Worm (Caenorhabditis elegans) whole organism, midembryonic: ENCODE results near the gene mog-2.

Experiments used
- T22C8.4 ChIP-seq: fragments of 200-800 bp; sonication (Bioruptor generic); IDR thresholded peaks from 2 replicates; pipeline ENCODE4 v1.3.6; 2022; ENCODE audit warnings: missing genetic modification characterization, missing compliant biosample characterization
- cog-1 ChIP-seq: sonication (generic microtip); optimal IDR thresholded peaks from 2 replicates; lab custom pipeline; 2016; ENCODE audit warnings: missing genetic modification characterization, missing compliant biosample characterization
- flt-1 ChIP-seq: fragments of 200-800 bp; sonication (Bioruptor generic); IDR thresholded peaks from 2 replicates; pipeline ENCODE4 v1.3.6; 2022; ENCODE audit warnings: missing genetic modification characterization, missing compliant biosample characterization
- klf-2 ChIP-seq: fragments of 200-800 bp; sonication (Bioruptor generic); conservative IDR thresholded peaks from 2 replicates; pipeline ENCODE4 v1.3.6; 2022; ENCODE audit warnings: missing genetic modification reagents, missing genetic modification characterization, missing compliant biosample characterization
- med-1 ChIP-seq: sonication (generic microtip); optimal IDR thresholded peaks from 2 replicates; lab custom pipeline; 2017; ENCODE audit warnings: missing genetic modification characterization, mild to moderate bottlenecking, missing compliant biosample characterization, antibody characterized with exemption, missing genetic modification reagents; ENCODE audit not compliant: insufficient read depth
- ref-1 ChIP-seq: fragments of 200-800 bp; sonication (Bioruptor generic); conservative IDR thresholded peaks from 2 replicates; pipeline ENCODE4 v1.3.6; 2022; ENCODE audit warnings: missing genetic modification reagents, missing genetic modification characterization, missing compliant biosample characterization
- tab-1 ChIP-seq: fragments of 200-800 bp; sonication (Bioruptor generic); IDR thresholded peaks from 2 replicates; pipeline ENCODE4 v1.3.6; 2022; ENCODE audit warnings: missing genetic modification characterization, missing compliant biosample characterization
- ztf-23 ChIP-seq: fragments of 200-800 bp; sonication (Bioruptor generic); IDR thresholded peaks from 2 replicates; pipeline ENCODE4 v1.3.6; 2022; ENCODE audit warnings: missing genetic modification reagents, missing genetic modification characterization, missing compliant biosample characterization
- ztf-29 ChIP-seq: fragments of 200-800 bp; sonication (Bioruptor generic); IDR thresholded peaks from 2 replicates; pipeline ENCODE4 v1.3.6; 2022; ENCODE audit warnings: missing genetic modification reagents, missing genetic modification characterization, missing compliant biosample characterization

Gene mog-2

ce11 chrII:4319537-4320019 lies 4.6 kb upstream of the mog-2 start, which contains the start of gene Y52E8A.6:
Y52E8A.6 (minus strand) TSS chrII:4319969.
- TF ChIP-seq klf-2: no peak

ce11 chrII:4320455-4320854 lies 3.7 kb upstream of the mog-2 start, which contains the start of gene Y52E8A.2:
Y52E8A.2 (plus strand) TSS chrII:4320836.
- TF ChIP-seq tab-1 (GFP tag; lab: Robert Waterston, UW) (no peak), med-1 (GFP tag; lab: Kevin White, UChicago) (no peak), flt-1 (no peak), T22C8.4 (GFP tag; lab: Robert Waterston, UW) (no peak), cog-1 (tag; lab: Kevin White, UChicago) (no peak), ztf-23 (GFP tag; lab: Robert Waterston, UW) (no peak), ztf-29 (GFP tag; lab: Robert Waterston, UW) (no peak), klf-2 (no peak), ref-1 (GFP tag; lab: Robert Waterston, UW) (no peak)

ce11 chrII:4321766-4322165 lies 2.4 kb upstream of the mog-2 start, which contains the start of gene Y52E8A.1:
Y52E8A.1 (plus strand) TSS chrII:4322066.
- no peak for TF ChIP-seq T22C8.4 (GFP tag; lab: Robert Waterston, UW)
- no peak for TF ChIP-seq med-1 (GFP tag; lab: Kevin White, UChicago)
- TF ChIP-seq ztf-29 (GFP tag; lab: Robert Waterston, UW): no peak

- TF ChIP-seq T22C8.4 (GFP tag; lab: Robert Waterston, UW) (no peak), tab-1 (GFP tag; lab: Robert Waterston, UW) (no peak), cog-1 (tag; lab: Kevin White, UChicago) (no peak)
Observed at ce11 chrII:4322871-4323270, 1.3 kb upstream of the mog-2 start, which contains the start of gene H20J04.6. H20J04.6 (plus strand) TSS chrII:4323256.

- TF ChIP-seq med-1 (GFP tag; lab: Kevin White, UChicago): no peak
- TF ChIP-seq T22C8.4 (GFP tag; lab: Robert Waterston, UW): no peak
- no peak for TF ChIP-seq tab-1 (GFP tag; lab: Robert Waterston, UW)
Observed at ce11 chrII:4326420-4326819, 2.3 kb downstream of the mog-2 start, which contains the start of gene pfd-2. pfd-2 (plus strand) TSS chrII:4326720.

ce11 chrII:4328716-4329115 lies 4.6 kb downstream of the mog-2 start, which contains the start of gene H20J04.4:
H20J04.4 (plus strand) TSS chrII:4329016.
- no peak for TF ChIP-seq cog-1 (tag; lab: Kevin White, UChicago)
- TF ChIP-seq T22C8.4 (GFP tag; lab: Robert Waterston, UW): no peak
- no peak for TF ChIP-seq flt-1
- no peak for TF ChIP-seq ztf-29 (GFP tag; lab: Robert Waterston, UW)
- TF ChIP-seq med-1 (GFP tag; lab: Kevin White, UChicago): no peak
- TF ChIP-seq ztf-23 (GFP tag; lab: Robert Waterston, UW): no peak
- no peak for TF ChIP-seq ref-1 (GFP tag; lab: Robert Waterston, UW)
- no peak for TF ChIP-seq klf-2
- TF ChIP-seq tab-1 (GFP tag; lab: Robert Waterston, UW): no peak

- no peak for TF ChIP-seq tab-1 (GFP tag; lab: Robert Waterston, UW)
- TF ChIP-seq med-1 (GFP tag; lab: Kevin White, UChicago): no peak
- TF ChIP-seq ztf-29 (GFP tag; lab: Robert Waterston, UW): no peak
Observed at ce11 chrII:4334448-4334847, 10.3 kb downstream of the mog-2 start, which contains the start of gene madf-3. madf-3 (plus strand) TSS chrII:4334748.

ce11 chrII:4337731-4338130 lies 13.6 kb downstream of the mog-2 start:
- no peak for TF ChIP-seq klf-2
- TF ChIP-seq flt-1: no peak
- no peak for TF ChIP-seq tab-1 (GFP tag; lab: Robert Waterston, UW)
- TF ChIP-seq cog-1 (tag; lab: Kevin White, UChicago): no peak
- no peak for TF ChIP-seq ref-1 (GFP tag; lab: Robert Waterston, UW)
- no peak for TF ChIP-seq ztf-23 (GFP tag; lab: Robert Waterston, UW)
- no peak for TF ChIP-seq med-1 (GFP tag; lab: Kevin White, UChicago)
- TF ChIP-seq ztf-29 (GFP tag; lab: Robert Waterston, UW): no peak
- TF ChIP-seq T22C8.4 (GFP tag; lab: Robert Waterston, UW): no peak

- no peak for TF ChIP-seq ref-1 (GFP tag; lab: Robert Waterston, UW)
- no peak for TF ChIP-seq klf-2
- TF ChIP-seq tab-1 (GFP tag; lab: Robert Waterston, UW): no peak
- TF ChIP-seq cog-1 (tag; lab: Kevin White, UChicago): no peak
- TF ChIP-seq ztf-23 (GFP tag; lab: Robert Waterston, UW): no peak
- no peak for TF ChIP-seq med-1 (GFP tag; lab: Kevin White, UChicago)
- TF ChIP-seq ztf-29 (GFP tag; lab: Robert Waterston, UW): no peak
- no peak for TF ChIP-seq T22C8.4 (GFP tag; lab: Robert Waterston, UW)
- TF ChIP-seq flt-1: no peak
Observed at ce11 chrII:4339882-4340281, 15.7 kb downstream of the mog-2 start, which contains the start of gene athp-2. athp-2 (plus strand) TSS chrII:4340182.

ce11 chrII:4341484-4341883 lies 17.3 kb downstream of the mog-2 start:
- no peak for TF ChIP-seq cog-1 (tag; lab: Kevin White, UChicago)
- no peak for TF ChIP-seq ztf-29 (GFP tag; lab: Robert Waterston, UW)
- no peak for TF ChIP-seq flt-1
- TF ChIP-seq tab-1 (GFP tag; lab: Robert Waterston, UW): no peak
- TF ChIP-seq ref-1 (GFP tag; lab: Robert Waterston, UW): no peak
